Worm (Caenorhabditis elegans): Measurements from ENCODE around the gene arf-1.

- TF ChIP-seq aly-1 (tag; optimal IDR thresholded peaks at IDR 0.05): no peak
- TF ChIP-seq ama-1 (optimal IDR thresholded peaks at IDR 0.05): no peak
- no peak for TF ChIP-seq ceh-13 (GFP tag; optimal IDR thresholded peaks at IDR 0.05)
- TF ChIP-seq tbx-11 (GFP tag; IDR thresholded peaks at IDR 0.05): no peak
- TF ChIP-seq tra-4 (tag; optimal IDR thresholded peaks at IDR 0.05): no peak
- no peak for TF ChIP-seq pes-1 (GFP tag; IDR thresholded peaks at IDR 0.05)
- TF ChIP-seq F13C5.2 (tag; optimal IDR thresholded peaks at IDR 0.05): no peak
- no peak for TF ChIP-seq tbx-37 (GFP tag; conservative IDR thresholded peaks at IDR 0.05)
- no peak for TF ChIP-seq sea-1 (GFP tag; conservative IDR thresholded peaks at IDR 0.05)
- no peak for TF ChIP-seq flt-1 (GFP tag; IDR thresholded peaks at IDR 0.05)
- no peak for TF ChIP-seq hmg-4 (GFP tag; optimal IDR thresholded peaks at IDR 0.05)
- TF ChIP-seq hmbx-1 (tag; optimal IDR thresholded peaks at IDR 0.05): no peak
- TF ChIP-seq scrt-1 (GFP tag; IDR thresholded peaks at IDR 0.05): no peak
- no peak for TF ChIP-seq ceh-36 (tag; optimal IDR thresholded peaks at IDR 0.05)
Observed at ce11 chrIII:5691826-5692225, 22.9 kb upstream of the arf-1 start.
